Worm (Caenorhabditis elegans): ENCODE data around the gene clec-210.

DNA sequence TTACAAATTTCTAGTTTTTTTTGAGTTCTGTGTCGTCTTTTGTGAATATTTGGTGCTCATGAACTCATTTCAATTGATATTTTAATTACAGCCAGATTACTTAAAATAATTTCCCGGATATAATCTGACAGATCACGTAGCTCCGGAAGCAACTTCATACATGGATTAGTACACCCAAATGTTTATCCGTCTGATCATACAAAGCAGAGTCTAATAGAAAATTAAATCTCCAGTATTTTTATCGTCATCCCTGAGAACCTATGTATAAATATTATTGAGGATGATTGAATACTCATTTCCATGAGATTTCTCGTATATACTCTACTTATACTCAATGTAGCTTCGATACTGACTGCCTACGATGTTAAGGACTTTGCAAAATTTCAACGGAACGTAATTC is 6.7 kb downstream of the clec-210 start, which contains the start of gene Y73C8C.12:
- no peak for TF ChIP-seq ztf-22 (GFP tag; optimal IDR thresholded peaks at IDR 0.05)
- TF ChIP-seq tbp1 (GFP tag; optimal IDR thresholded peaks at IDR 0.05) = no peak

Data from whole organism, young adult.